Fruit fly (Drosophila melanogaster) whole organism, prepupa: ENCODE data around the gene vsg.

Experiments
- CG10669 ChIP-seq: fragments of 200-800 bp; sonication (Bioruptor generic); optimal IDR thresholded peaks from 3 replicates; lab custom pipeline; 2018; ENCODE audit warnings: missing biosample characterization, mild to moderate bottlenecking, missing genetic modification characterization, moderate library complexity
- CG15336 ChIP-seq: fragments of 200-800 bp; sonication (Bioruptor generic); IDR thresholded peaks from 2 replicates; pipeline ENCODE4 v1.3.6; 2022; ENCODE audit warnings: missing biosample characterization, missing genetic modification characterization
- CG6276 ChIP-seq: fragments of 200-800 bp; sonication (Bioruptor generic); optimal IDR thresholded peaks from 2 replicates; lab custom pipeline; 2017; ENCODE audit warnings: missing biosample characterization, mild to moderate bottlenecking, missing genetic modification characterization
- Hr38 ChIP-seq: sonication (Bioruptor generic); optimal IDR thresholded peaks from 2 replicates; lab custom pipeline; 2016; ENCODE audit warnings: missing biosample characterization, missing genetic modification characterization
- Lpt ChIP-seq: fragments of 200-800 bp; sonication (Bioruptor generic); optimal IDR thresholded peaks from 3 replicates; lab custom pipeline; 2016; ENCODE audit warnings: missing biosample characterization, missing genetic modification characterization
- Sox102F ChIP-seq: fragments of 200-800 bp; sonication (Bioruptor generic); optimal IDR thresholded peaks from 2 replicates; lab custom pipeline; 2016; ENCODE audit warnings: missing biosample characterization, mild to moderate bottlenecking, missing genetic modification characterization
- cyc ChIP-seq: fragments of 200-800 bp; sonication (Bioruptor generic); optimal IDR thresholded peaks from 3 replicates; lab custom pipeline; 2016; ENCODE audit warnings: missing biosample characterization, missing genetic modification characterization
- pdm3 ChIP-seq: fragments of 200-800 bp; sonication (Bioruptor generic); optimal IDR thresholded peaks from 3 replicates; lab custom pipeline; 2016; ENCODE audit warnings: missing biosample characterization, missing genetic modification characterization

- TF ChIP-seq Hr38 (no peak), Lpt (no peak), CG10669 (GFP tag; lab: Kevin White, UChicago) (no peak), pdm3 (GFP tag; lab: Kevin White, UChicago) (no peak), CG6276 (no peak), CG15336 (GFP tag; lab: Robert Waterston, UW) (no peak), Sox102F (GFP tag; lab: Kevin White, UChicago) (no peak), cyc (GFP tag; lab: Kevin White, UChicago) (no peak)
Measured at dm6 chr3L:9674300-9674699, 39.8 kb upstream of the vsg start.
